Fruit fly (Drosophila melanogaster): ENCODE data around the gene side-VII.

DNA sequence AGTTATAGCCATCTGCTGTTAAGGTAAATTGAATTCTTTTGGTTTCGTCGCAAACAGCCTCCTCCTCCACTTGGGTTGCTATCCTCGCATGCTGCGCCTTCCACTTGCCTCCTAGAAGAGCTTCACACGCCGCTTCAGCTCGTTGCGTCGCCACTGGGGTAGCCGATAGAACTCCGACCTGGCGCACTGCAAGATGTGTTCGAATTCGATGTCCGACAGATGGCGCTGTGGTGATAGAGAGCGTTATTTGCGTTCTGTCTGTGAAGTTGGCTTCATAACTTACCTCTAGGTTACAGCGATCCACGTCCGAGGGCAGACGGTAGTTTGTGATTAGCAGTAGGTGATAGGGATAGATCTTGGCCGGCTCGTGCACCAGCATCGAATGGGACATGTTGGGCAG, 44.8 kb downstream of the side-VII start:
- TF ChIP-seq h (optimal IDR thresholded peaks at IDR 0.05) (no peak), Sin3A (optimal IDR thresholded peaks at IDR 0.05) (no peak)

Data from Kc167 (cell line).